Worm (Caenorhabditis elegans) whole organism, L4/young adult: ENCODE data around the gene ugt-63.

Experiments used
- dao-5 ChIP-seq: sonication (generic microtip); optimal IDR thresholded peaks from 2 replicates; lab custom pipeline; 2016; ENCODE audit warnings: missing genotype, missing genetic modification characterization, moderate library complexity, missing compliant biosample characterization
- him-1 ChIP-seq: sonication (generic microtip); optimal IDR thresholded peaks from 2 replicates; lab custom pipeline; 2016; ENCODE audit warnings: missing genotype, missing genetic modification reagents, missing genetic modification characterization, missing compliant biosample characterization

ce11 chrV:5158302-5158701 lies 47.7 kb upstream of the ugt-63 start, which contains the start of gene abu-15:
- TF ChIP-seq him-1 (tag; lab: Kevin White, UChicago) (no peak), dao-5 (no peak)
